Worm (Caenorhabditis elegans): Measurements from ENCODE around the gene obr-3.
A peak's percentile ranks its signal among the peaks of the same experiment; 100 is the strongest.

Gene obr-3

DNA sequence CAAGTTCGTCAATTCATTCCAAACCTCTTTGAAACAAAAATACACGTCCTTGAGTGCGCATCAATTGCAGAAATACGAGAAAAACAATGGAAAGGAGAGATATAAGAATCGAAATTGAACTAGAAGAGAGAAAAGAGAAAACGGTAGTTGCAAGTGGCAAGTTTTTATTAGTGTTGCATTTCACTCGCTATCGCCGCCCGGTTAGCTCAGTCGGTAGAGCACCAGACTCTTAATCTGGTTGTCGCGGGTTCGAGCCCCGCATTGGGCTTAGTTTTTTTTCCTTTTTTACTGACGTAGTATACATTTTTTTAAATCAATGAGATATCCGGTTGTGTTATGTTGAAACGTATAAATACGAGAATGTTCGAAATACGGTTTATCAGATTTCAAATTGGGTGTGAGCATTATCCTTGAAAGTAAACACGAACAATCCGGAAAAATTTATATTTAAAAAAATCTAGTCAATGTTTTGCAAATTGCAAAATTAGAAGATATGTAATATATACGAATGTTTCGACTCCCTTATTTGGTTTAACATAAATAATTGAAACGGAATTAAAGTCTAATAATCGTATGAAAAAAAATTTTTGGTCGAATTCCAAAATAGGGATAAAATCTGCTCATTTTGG lies 28.1 kb downstream of the obr-3 start (continued):
- no peak for TF ChIP-seq fkh-3 (tag; optimal IDR thresholded peaks at IDR 0.05)
- TF ChIP-seq snpc-3.4 (tag; optimal IDR thresholded peaks at IDR 0.05): no peak
- no peak for TF ChIP-seq tlf-1 (GFP tag; optimal IDR thresholded peaks at IDR 0.05)
- no peak for TF ChIP-seq K11D2.4 (GFP tag; IDR thresholded peaks at IDR 0.05)
- TF ChIP-seq nfyb-1 (GFP tag; IDR thresholded peaks at IDR 0.05): no peak
- no peak for TF ChIP-seq F39B2.1 (GFP tag; IDR thresholded peaks at IDR 0.05)
- TF ChIP-seq cebp-2 (GFP tag; IDR thresholded peaks at IDR 0.05): 0 out of 2 replicates have a peak, but pooled peaks have one; percentile 52
- TF ChIP-seq madf-6 (GFP tag; IDR thresholded peaks at IDR 0.05): no peak
- TF ChIP-seq D2030.7 (GFP tag; IDR thresholded peaks at IDR 0.05): peak; percentile 70
- no peak for TF ChIP-seq Y67H2A.10 (GFP tag; conservative IDR thresholded peaks at IDR 0.05)
- TF ChIP-seq F57C9.4 (tag; optimal IDR thresholded peaks at IDR 0.05): no peak
- peak; percentile 69; the same call in 1 of the 2 replicates for TF ChIP-seq ztf-25 (GFP tag; IDR thresholded peaks at IDR 0.05)
- no peak for TF ChIP-seq him-1 (tag; optimal IDR thresholded peaks at IDR 0.05)
- peak; percentile 74; the same call in 1 of the 2 replicates for TF ChIP-seq pbrm-1 (GFP tag; IDR thresholded peaks at IDR 0.05)
- no peak for TF ChIP-seq F52B5.7 (tag; optimal IDR thresholded peaks at IDR 0.05)
- 0 out of 2 replicates have a peak, but pooled peaks have one; percentile 64 for TF ChIP-seq nhr-120 (GFP tag; IDR thresholded peaks at IDR 0.05)
- TF ChIP-seq hlh-12 (tag; optimal IDR thresholded peaks at IDR 0.05): peak; percentile 42
- no peak for TF ChIP-seq T26A5.8 (tag; optimal IDR thresholded peaks at IDR 0.05)
- no peak for TF ChIP-seq unc-62 (GFP tag; optimal IDR thresholded peaks at IDR 0.05)
- peak; percentile 66 for TF ChIP-seq snpc-1.3 (tag; optimal IDR thresholded peaks at IDR 0.05; ENCODE audit: insufficient read depth)
- TF ChIP-seq attf-5 (GFP tag; optimal IDR thresholded peaks at IDR 0.05): no peak
- TF ChIP-seq hmg-20 (GFP tag; IDR thresholded peaks at IDR 0.05): peak; percentile 44; the same call in 1 of the 2 replicates
- no peak for TF ChIP-seq sptf-2 (GFP tag; optimal IDR thresholded peaks at IDR 0.05)
- no peak for TF ChIP-seq nhr-179 (tag; optimal IDR thresholded peaks at IDR 0.05)
- peak; percentile 40 for TF ChIP-seq T07F8.4 (tag; optimal IDR thresholded peaks at IDR 0.05)
- peak; percentile 18 for TF ChIP-seq atf-7 (tag; optimal IDR thresholded peaks at IDR 0.05)
- TF ChIP-seq unc-130 (GFP tag; optimal IDR thresholded peaks at IDR 0.05): no peak
- no peak for TF ChIP-seq Y53F4B.3 (GFP tag; IDR thresholded peaks at IDR 0.05)
- no peak for TF ChIP-seq ceh-40 (GFP tag; IDR thresholded peaks at IDR 0.05)
- TF ChIP-seq Y53G8AR.9 (GFP tag; conservative IDR thresholded peaks at IDR 0.05): no peak
- peak; percentile 47; the same call in 1 of the 2 replicates for TF ChIP-seq C17E4.6 (GFP tag; IDR thresholded peaks at IDR 0.05)
- TF ChIP-seq zim-3 (tag; optimal IDR thresholded peaks at IDR 0.05): peak; percentile 39
- TF ChIP-seq lin-40 (tag; optimal IDR thresholded peaks at IDR 0.05): peak; percentile 24
- TF ChIP-seq dpl-1 (GFP tag; optimal IDR thresholded peaks at IDR 0.05): no peak
- TF ChIP-seq pha-4 (tag; optimal IDR thresholded peaks at IDR 0.05): no peak
- no peak for TF ChIP-seq tbx-9 (tag; optimal IDR thresholded peaks at IDR 0.05; ENCODE audit: borderline replicate concordance)
- no peak for TF ChIP-seq madf-8 (GFP tag; conservative IDR thresholded peaks at IDR 0.05)
- peak; percentile 86 for TF ChIP-seq mxl-1 (tag; optimal IDR thresholded peaks at IDR 0.05)
- TF ChIP-seq F57A8.1 (GFP tag; optimal IDR thresholded peaks at IDR 0.05): no peak
- no peak for TF ChIP-seq bed-2 (GFP tag; IDR thresholded peaks at IDR 0.05)
- no peak for TF ChIP-seq ets-4 (GFP tag; optimal IDR thresholded peaks at IDR 0.05)
- TF ChIP-seq tbp1 (GFP tag; optimal IDR thresholded peaks at IDR 0.05): peak; percentile 91
- TF ChIP-seq ekl-4 (GFP tag; IDR thresholded peaks at IDR 0.05): peak; percentile 43; the same call in 1 of the 2 replicates
- TF ChIP-seq bed-1 (GFP tag; IDR thresholded peaks at IDR 0.05): no peak
- TF ChIP-seq C06A6.2 (GFP tag; conservative IDR thresholded peaks at IDR 0.05): 0 out of 2 replicates have a peak, but pooled peaks have one; percentile 37
- no peak for TF ChIP-seq akir-1 (GFP tag; optimal IDR thresholded peaks at IDR 0.05)
- TF ChIP-seq F49E8.2 (tag; optimal IDR thresholded peaks at IDR 0.05; ENCODE audit: insufficient read depth): no peak
- no peak for TF ChIP-seq nhr-27 (tag; optimal IDR thresholded peaks at IDR 0.05)
